Fruit fly (Drosophila melanogaster) whole organism, embryonic: ENCODE measurements around the gene CG4960.

ENCODE experiments used
- CG10366 ChIP-seq: fragments of 200-800 bp; sonication (Bioruptor generic); IDR thresholded peaks from 2 replicates; pipeline ENCODE4 v1.3.6; 2022; ENCODE audit warnings: missing biosample characterization, missing genetic modification characterization
- CG18476 ChIP-seq: fragments of 200-800 bp; sonication (Bioruptor generic); optimal IDR thresholded peaks from 2 replicates; lab custom pipeline; 2016; ENCODE audit warnings: missing biosample characterization, mild to moderate bottlenecking, missing genetic modification characterization
- CG2712 ChIP-seq: fragments of 200-800 bp; optimal IDR thresholded peaks from 3 replicates; lab custom pipeline; 2019; ENCODE audit warnings: missing biosample characterization, mild to moderate bottlenecking, missing genetic modification characterization, moderate library complexity
- Fer1 ChIP-seq: fragments of 200-800 bp; sonication (Bioruptor generic); optimal IDR thresholded peaks from 2 replicates; lab custom pipeline; 2017; ENCODE audit warnings: missing biosample characterization, mild to moderate bottlenecking, missing genetic modification characterization
- Fer3 ChIP-seq: fragments of 200-800 bp; sonication (Bioruptor generic); optimal IDR thresholded peaks from 2 replicates; lab custom pipeline; 2018; ENCODE audit warnings: missing biosample characterization, mild to moderate bottlenecking, missing genetic modification characterization, moderate library complexity
- Lpt ChIP-seq: fragments of >200 bp; optimal IDR thresholded peaks from 2 replicates; lab custom pipeline; 2018; ENCODE audit warnings: missing biosample characterization, missing genetic modification characterization
- Sin3A ChIP-seq: fragments of >200 bp; optimal IDR thresholded peaks from 2 replicates; lab custom pipeline; 2018
- cas ChIP-seq: fragments of 200-800 bp; sonication (Bioruptor generic); IDR thresholded peaks from 2 replicates; pipeline ENCODE4 v1.3.6; 2022; ENCODE audit warnings: missing biosample characterization, missing genetic modification characterization
- pros ChIP-seq: fragments of 200-800 bp; sonication (Bioruptor generic); optimal IDR thresholded peaks from 3 replicates; lab custom pipeline; 2019; ENCODE audit warnings: missing biosample characterization, mild to moderate bottlenecking, missing genetic modification characterization, moderate library complexity
- rib ChIP-seq: fragments of 200-800 bp; sonication (Bioruptor generic); IDR thresholded peaks from 2 replicates; pipeline ENCODE4 v1.3.6; 2022; ENCODE audit warnings: missing biosample characterization, missing genetic modification characterization
- slbo ChIP-seq: fragments of 200-800 bp; sonication (Bioruptor generic); IDR thresholded peaks from 2 replicates; pipeline ENCODE4 v1.3.6; 2022; ENCODE audit warnings: missing biosample characterization, missing genetic modification characterization

dm6 chr3R:25806145-25806544 lies 19.0 kb upstream of the CG4960 start, which contains the start of gene BG642167:
- TF ChIP-seq Fer1 (GFP tag; lab: Kevin White, UChicago): no peak
- TF ChIP-seq CG18476: no peak
- no peak for TF ChIP-seq Fer3 (tag; lab: Kevin White, UChicago)
- TF ChIP-seq rib: no peak
- no peak for TF ChIP-seq CG10366 (GFP tag; lab: Robert Waterston, UW)
- TF ChIP-seq CG2712 (tag; lab: Kevin White, UChicago): no peak
- no peak for TF ChIP-seq cas
- no peak for TF ChIP-seq Sin3A (lab: Kevin White, UChicago)
- no peak for TF ChIP-seq slbo (GFP tag; lab: Robert Waterston, UW)
- no peak for TF ChIP-seq Lpt (GFP tag; lab: Kevin White, UChicago)
- TF ChIP-seq pros (GFP tag; lab: Kevin White, UChicago): no peak
